Worm (Caenorhabditis elegans) whole organism, early embryonic: ENCODE data around the gene dos-1.

ENCODE experiments used
- B0310.2 ChIP-seq: sonication (generic microtip); optimal IDR thresholded peaks from 2 replicates; lab custom pipeline; 2016; ENCODE audit warnings: mild to moderate bottlenecking, missing genetic modification characterization, missing compliant biosample characterization
- ama-1 ChIP-seq: fragments of 150-350 bp; optimal IDR thresholded peaks from 2 replicates; lab custom pipeline; 2014
- ceh-13 ChIP-seq: fragments of 200-800 bp; sonication (Bioruptor generic); optimal IDR thresholded peaks from 2 replicates; lab custom pipeline; 2018; ENCODE audit warnings: mild to moderate bottlenecking, missing genetic modification characterization, missing compliant biosample characterization
- ceh-36 ChIP-seq: sonication (generic microtip); optimal IDR thresholded peaks from 2 replicates; lab custom pipeline; 2016; ENCODE audit warnings: missing genetic modification characterization, inconsistent platforms, missing compliant biosample characterization
- ets-7 ChIP-seq: sonication (generic microtip); optimal IDR thresholded peaks from 2 replicates; lab custom pipeline; 2016; ENCODE audit warnings: missing genotype, missing genetic modification characterization, missing compliant biosample characterization
- flt-1 ChIP-seq: fragments of 200-800 bp; sonication (Bioruptor generic); IDR thresholded peaks from 2 replicates; pipeline ENCODE4 v1.3.6; 2022; ENCODE audit warnings: missing genetic modification characterization, missing compliant biosample characterization
- hmbx-1 ChIP-seq: sonication (generic microtip); optimal IDR thresholded peaks from 2 replicates; lab custom pipeline; 2016; ENCODE audit warnings: mild to moderate bottlenecking, missing genetic modification characterization, missing compliant biosample characterization
- hmg-4 ChIP-seq: fragments of 200-800 bp; sonication (Bioruptor generic); optimal IDR thresholded peaks from 2 replicates; lab custom pipeline; 2018; ENCODE audit warnings: mild to moderate bottlenecking, missing genetic modification characterization, missing compliant biosample characterization
- hnd-1 ChIP-seq: sonication (generic microtip); optimal IDR thresholded peaks from 2 replicates; lab custom pipeline; 2016; ENCODE audit warnings: missing genetic modification characterization, missing compliant biosample characterization
- pes-1 ChIP-seq: fragments of 200-800 bp; sonication (Bioruptor generic); IDR thresholded peaks from 2 replicates; pipeline ENCODE4 v1.3.6; 2022; ENCODE audit warnings: missing genetic modification reagents, missing genetic modification characterization, missing compliant biosample characterization
- sea-1 ChIP-seq: fragments of 200-800 bp; sonication (Bioruptor generic); conservative IDR thresholded peaks from 2 replicates; pipeline ENCODE4 v1.3.6; 2022; ENCODE audit warnings: missing genetic modification characterization, missing compliant biosample characterization

ce11 chrIII:9136587-9136986 lies 32.8 kb downstream of the dos-1 start, which contains the start of gene eat-4:
- no peak for TF ChIP-seq hnd-1 (tag; lab: Kevin White, UChicago)
- TF ChIP-seq flt-1 (GFP tag; lab: Robert Waterston, UW) = no peak
- TF ChIP-seq pes-1 (GFP tag; lab: Robert Waterston, UW) = no peak
- TF ChIP-seq ama-1 (lab: Kevin White, UChicago) = no peak
- no peak for TF ChIP-seq ceh-36 (tag; lab: Kevin White, UChicago)
- TF ChIP-seq hmg-4 (GFP tag; lab: Kevin White, UChicago) = no peak
- no peak for TF ChIP-seq ceh-13 (GFP tag; lab: Kevin White, UChicago)
- no peak for TF ChIP-seq hmbx-1
- no peak for TF ChIP-seq B0310.2 (tag; lab: Kevin White, UChicago)
- TF ChIP-seq ets-7 = no peak
- TF ChIP-seq sea-1 (GFP tag; lab: Robert Waterston, UW) = no peak
